Worm (Caenorhabditis elegans): ENCODE results near the gene dss-1.

DNA sequence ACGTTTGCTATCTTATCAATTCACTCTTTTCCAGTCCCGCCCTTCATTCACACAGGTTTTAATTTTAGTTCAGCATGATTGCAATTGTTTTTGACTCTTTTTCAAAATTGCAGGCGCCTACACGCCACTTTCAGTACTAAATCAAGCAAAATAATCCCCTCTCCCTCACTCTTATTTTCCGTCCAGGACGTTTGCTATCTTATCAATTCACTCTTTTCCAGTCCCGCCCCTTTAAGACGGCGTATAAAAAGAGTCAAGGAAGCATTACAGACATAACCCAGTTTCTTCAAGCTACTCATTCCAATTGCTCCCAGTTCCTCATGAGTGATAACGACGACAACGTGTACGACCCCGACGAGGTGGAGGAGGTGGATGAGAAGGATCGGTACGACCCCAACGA, 18.6 kb upstream of the dss-1 start, which contains the start of gene Y119D3B.21:
- TF ChIP-seq unc-39 (tag; optimal IDR thresholded peaks at IDR 0.05) (no peak), unc-62 (GFP tag; optimal IDR thresholded peaks at IDR 0.05) (no peak), hmg-11 (tag; optimal IDR thresholded peaks at IDR 0.05) (no peak), nhr-25 (tag; optimal IDR thresholded peaks at IDR 0.05) (no peak), fkh-10 (GFP tag; optimal IDR thresholded peaks at IDR 0.05) (no peak), pha-4 (tag; optimal IDR thresholded peaks at IDR 0.05) (no peak), zag-1 (tag; optimal IDR thresholded peaks at IDR 0.05) (no peak), aly-2 (tag; optimal IDR thresholded peaks at IDR 0.05) (no peak), elt-1 (tag; optimal IDR thresholded peaks at IDR 0.05) (no peak), snpc-4 (tag; optimal IDR thresholded peaks at IDR 0.05) (no peak), ceh-9 (tag; optimal IDR thresholded peaks at IDR 0.05) (no peak), nhr-237 (tag; optimal IDR thresholded peaks at IDR 0.05) (no peak), fos-1 (tag; optimal IDR thresholded peaks at IDR 0.05) (no peak), nhr-76 (tag; optimal IDR thresholded peaks at IDR 0.05) (no peak)

Data from whole organism, L3 larva.